In genomic region chrIII:8265753-8266152, ce11 we compare ENCODE assay signal across 8 worm cellular contexts.
A peak's percentile ranks its signal among the peaks of the same experiment; 100 is the strongest.
TF ChIP-seq lines count a peak whose summit lies in the region.

TSS of gene mrps-9 (plus strand) at chrIII:8266062.

TF ChIP-seq in whole organism, L1 larva, 84 proteins besides CTCF, POLR2A, EP300 and RAD21 (continues in another document):
- TF ChIP-seq nhr-77 (tag; optimal IDR thresholded peaks at IDR 0.05; lab: Kevin White, UChicago) (no peak), lir-3 (tag; optimal IDR thresholded peaks at IDR 0.05; lab: Kevin White, UChicago; ENCODE audit: poor library complexity) (peak; percentile 30), ceh-88 (GFP tag; IDR thresholded peaks at IDR 0.05; lab: Robert Waterston, UW) (no peak), pax-3 (tag; optimal IDR thresholded peaks at IDR 0.05; lab: Kevin White, UChicago) (no peak), nhr-11 (tag; optimal IDR thresholded peaks at IDR 0.05; lab: Kevin White, UChicago) (no peak), fos-1 (tag; optimal IDR thresholded peaks at IDR 0.05; lab: Kevin White, UChicago) (no peak), fkh-4 (tag; optimal IDR thresholded peaks at IDR 0.05; lab: Kevin White, UChicago; ENCODE audit: borderline replicate concordance) (no peak), elt-2 (tag; optimal IDR thresholded peaks at IDR 0.05; lab: Kevin White, UChicago) (no peak), unc-30 (tag; optimal IDR thresholded peaks at IDR 0.05; lab: Kevin White, UChicago) (no peak), snpc-4 (tag; optimal IDR thresholded peaks at IDR 0.05; lab: Kevin White, UChicago) (no peak), Y116A8C.19 (tag; optimal IDR thresholded peaks at IDR 0.05; lab: Kevin White, UChicago; ENCODE audit: borderline replicate concordance) (no peak)

TF ChIP-seq in whole organism, L2 larva, 48 proteins besides CTCF, POLR2A, EP300 and RAD21 (continues in another document):
- TF ChIP-seq ZK546.5 (tag; optimal IDR thresholded peaks at IDR 0.05; lab: Kevin White, UChicago) (no peak), lin-13 (GFP tag; optimal IDR thresholded peaks at IDR 0.05; lab: Kevin White, UChicago) (no peak), blmp-1 (tag; optimal IDR thresholded peaks at IDR 0.05; lab: Kevin White, UChicago; ENCODE audit: insufficient read depth) (peak; percentile 29), nhr-237 (tag; optimal IDR thresholded peaks at IDR 0.05; lab: Kevin White, UChicago) (no peak), unc-55 (GFP tag; optimal IDR thresholded peaks at IDR 0.05; lab: Kevin White, UChicago) (peak; percentile 53), R02D3.7 (tag; optimal IDR thresholded peaks at IDR 0.05; lab: Kevin White, UChicago) (no peak), elt-1 (tag; optimal IDR thresholded peaks at IDR 0.05; lab: Kevin White, UChicago) (no peak), sma-3 (GFP tag; optimal IDR thresholded peaks at IDR 0.05; lab: Kevin White, UChicago) (no peak), crh-2 (tag; optimal IDR thresholded peaks at IDR 0.05; lab: Kevin White, UChicago) (peak; percentile 8), sem-4 (tag; optimal IDR thresholded peaks at IDR 0.05; lab: Kevin White, UChicago) (no peak), zag-1 (tag; optimal IDR thresholded peaks at IDR 0.05; lab: Kevin White, UChicago) (no peak), ceh-82 (tag; optimal IDR thresholded peaks at IDR 0.05; lab: Kevin White, UChicago) (no peak)

TF ChIP-seq in whole organism, L3 larva, 47 proteins besides CTCF, POLR2A, EP300 and RAD21:
- peak; percentile 51 for TF ChIP-seq lin-15B (tag; optimal IDR thresholded peaks at IDR 0.05; lab: Kevin White, UChicago)
- peak; percentile 3 for TF ChIP-seq nfya-1 (tag; optimal IDR thresholded peaks at IDR 0.05; lab: Kevin White, UChicago; ENCODE audit: insufficient read depth)
- no peak for TF ChIP-seq nhr-77 (tag; optimal IDR thresholded peaks at IDR 0.05; lab: Kevin White, UChicago)

TF ChIP-seq in whole organism, L4 larva, 104 proteins besides CTCF, POLR2A, EP300 and RAD21:
- TF ChIP-seq duxl-1 (tag; optimal IDR thresholded peaks at IDR 0.05; lab: Kevin White, UChicago; ENCODE audit: poor library complexity) (no peak), mes-2 (tag; optimal IDR thresholded peaks at IDR 0.05; lab: Kevin White, UChicago; ENCODE audit: poor library complexity, severe bottlenecking) (peak; percentile 61), dpl-1 (GFP tag; optimal IDR thresholded peaks at IDR 0.05; lab: Kevin White, UChicago) (peak; percentile 31), daf-16 (GFP tag; optimal IDR thresholded peaks at IDR 0.05; lab: Kevin White, UChicago) (no peak), daf-16 (tag; optimal IDR thresholded peaks at IDR 0.05; lab: Kevin White, UChicago) (no peak), T20F7.1 (GFP tag; optimal IDR thresholded peaks at IDR 0.05; lab: Kevin White, UChicago) (peak; percentile 29), nhr-11 (tag; optimal IDR thresholded peaks at IDR 0.05; lab: Kevin White, UChicago) (no peak), lin-38 (GFP tag; IDR thresholded peaks at IDR 0.05; lab: Robert Waterston, UW) (peak; percentile 94), hlh-30 (tag; optimal IDR thresholded peaks at IDR 0.05; lab: Kevin White, UChicago; ENCODE audit: insufficient read depth) (peak; percentile 2), php-3 (GFP tag; IDR thresholded peaks at IDR 0.05; lab: Robert Waterston, UW) (no peak)
TF ChIP-seq in whole organism, L4 larva: peak in this region for 5.

TF ChIP-seq in whole organism, late embryonic, 69 proteins besides CTCF, POLR2A, EP300 and RAD21:
- no peak for TF ChIP-seq unc-3 (GFP tag; conservative IDR thresholded peaks at IDR 0.05; lab: Robert Waterston, UW)
- no peak for TF ChIP-seq unc-3 (tag; optimal IDR thresholded peaks at IDR 0.05; lab: Kevin White, UChicago)
- peak; percentile 35 for TF ChIP-seq ceh-14 (tag; optimal IDR thresholded peaks at IDR 0.05; lab: Kevin White, UChicago)
- TF ChIP-seq C08G9.2 (tag; optimal IDR thresholded peaks at IDR 0.05; lab: Kevin White, UChicago): no peak
TF ChIP-seq in whole organism, late embryonic: peak in this region for 1.

TF ChIP-seq in whole organism, midembryonic, 9 proteins besides CTCF, POLR2A, EP300 and RAD21:
- 0 out of 2 replicates have a peak, but pooled peaks have one; percentile 23 for TF ChIP-seq flt-1 (GFP tag; IDR thresholded peaks at IDR 0.05; lab: Robert Waterston, UW)
- TF ChIP-seq ztf-23 (GFP tag; IDR thresholded peaks at IDR 0.05; lab: Robert Waterston, UW): no peak
- no peak for TF ChIP-seq T22C8.4 (GFP tag; IDR thresholded peaks at IDR 0.05; lab: Robert Waterston, UW)
- TF ChIP-seq ztf-29 (GFP tag; IDR thresholded peaks at IDR 0.05; lab: Robert Waterston, UW): no peak
TF ChIP-seq in whole organism, midembryonic: peak in this region for 1.

TF ChIP-seq in whole organism, mixed stage, embryonic, 35 proteins besides CTCF, POLR2A, EP300 and RAD21:
- no peak for TF ChIP-seq nhr-76 (tag; optimal IDR thresholded peaks at IDR 0.05; lab: Kevin White, UChicago)
- no peak for TF ChIP-seq lin-13 (tag; optimal IDR thresholded peaks at IDR 0.05; lab: Kevin White, UChicago)
- TF ChIP-seq ztf-11 (tag; optimal IDR thresholded peaks at IDR 0.05; lab: Kevin White, UChicago): no peak
- TF ChIP-seq blmp-1 (tag; optimal IDR thresholded peaks at IDR 0.05; lab: Kevin White, UChicago): peak; percentile 0
- no peak for TF ChIP-seq M03D4.4 (tag; optimal IDR thresholded peaks at IDR 0.05; lab: Kevin White, UChicago)
- no peak for TF ChIP-seq lin-32 (GFP tag; optimal IDR thresholded peaks at IDR 0.05; lab: Kevin White, UChicago)
- peak; percentile 58 for TF ChIP-seq ceh-83 (GFP tag; optimal IDR thresholded peaks at IDR 0.05; lab: Kevin White, UChicago)

TF ChIP-seq in whole organism, young adult, 124 proteins besides CTCF, POLR2A, EP300 and RAD21:
- no peak for TF ChIP-seq lsl-1 (GFP tag; optimal IDR thresholded peaks at IDR 0.05; lab: Kevin White, UChicago)
- peak; percentile 86 for TF ChIP-seq mcd-1 (GFP tag; IDR thresholded peaks at IDR 0.05; lab: Robert Waterston, UW)
